Fruit fly (Drosophila melanogaster): ENCODE measurements around the gene CG4565.

The CG4565 gene

DNA sequence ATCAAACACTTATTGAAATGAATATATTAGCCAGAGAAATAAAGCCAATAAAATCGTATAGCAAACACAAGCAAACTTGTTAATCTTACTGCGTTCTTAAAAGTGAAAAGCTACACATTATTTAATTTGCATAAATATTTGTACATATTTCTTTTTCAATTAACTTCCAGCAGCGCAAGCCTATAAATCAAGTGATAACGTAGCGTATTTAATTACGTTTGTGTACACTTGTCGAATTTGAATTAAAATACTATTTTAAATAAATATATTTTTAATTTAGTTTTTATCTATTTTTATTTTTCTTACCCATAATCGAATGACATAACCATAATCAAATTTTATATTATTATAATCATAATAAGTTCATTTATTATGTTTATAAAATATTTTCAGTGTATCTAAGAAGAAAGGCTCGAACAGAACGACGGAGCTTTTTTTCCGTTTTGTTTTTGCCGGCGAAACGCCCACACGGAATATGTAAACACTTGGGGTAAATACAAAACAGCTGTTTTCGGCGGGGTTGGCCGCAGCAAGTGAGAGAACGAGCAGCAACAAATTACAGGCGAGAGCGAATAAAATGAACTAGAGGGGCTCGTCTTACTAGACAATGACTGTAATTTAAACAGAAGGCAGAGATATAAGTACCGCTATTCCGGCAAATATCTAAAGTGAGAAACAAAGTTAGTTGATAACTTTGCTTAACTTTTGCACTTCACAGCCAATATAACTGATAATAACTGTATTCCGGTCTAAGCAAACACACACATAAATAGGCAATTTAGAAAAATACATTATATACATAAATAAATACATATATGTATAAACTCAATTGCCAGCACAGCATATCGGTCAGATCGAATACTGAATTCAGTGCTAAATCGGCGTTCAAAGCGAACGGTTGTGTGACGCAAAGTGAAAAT, 23.3 kb downstream of the CG4565 start, which contains the start of gene Sodh2 (continued):
- TF ChIP-seq CG18619 (GFP tag; optimal IDR thresholded peaks at IDR 0.05): peak; percentile 81
- TF ChIP-seq fru (optimal IDR thresholded peaks at IDR 0.05): no peak
- peak; percentile 86 for TF ChIP-seq CG6765 (GFP tag; optimal IDR thresholded peaks at IDR 0.05)
- peak; percentile 29 for TF ChIP-seq Camta (GFP tag; optimal IDR thresholded peaks at IDR 0.05)
- no peak for TF ChIP-seq pita (GFP tag; optimal IDR thresholded peaks at IDR 0.05)
- peak; percentile 46; the same call in 1 of the 2 replicates for TF ChIP-seq CG7372 (GFP tag; IDR thresholded peaks at IDR 0.05)
- peak; percentile 32 for TF ChIP-seq CG12942 (GFP tag; optimal IDR thresholded peaks at IDR 0.05)
- TF ChIP-seq trh (GFP tag; optimal IDR thresholded peaks at IDR 0.05): no peak
- TF ChIP-seq salm (tag; optimal IDR thresholded peaks at IDR 0.05): peak; percentile 58
- TF ChIP-seq CG6654 (GFP tag; optimal IDR thresholded peaks at IDR 0.05): peak; percentile 10
- TF ChIP-seq Neu2 (GFP tag; optimal IDR thresholded peaks at IDR 0.05; ENCODE audit: borderline replicate concordance): no peak
- TF ChIP-seq CG13123 (GFP tag; optimal IDR thresholded peaks at IDR 0.05): peak; percentile 23
- TF ChIP-seq Sin3A (optimal IDR thresholded peaks at IDR 0.05): no peak
- TF ChIP-seq CG33213 (GFP tag; optimal IDR thresholded peaks at IDR 0.05): peak; percentile 53
- no peak for TF ChIP-seq dan (GFP tag; IDR thresholded peaks at IDR 0.05)
- peak; percentile 57 for TF ChIP-seq Myb (GFP tag; optimal IDR thresholded peaks at IDR 0.05)
- peak; percentile 59 for TF ChIP-seq phol (tag; optimal IDR thresholded peaks at IDR 0.05)
- TF ChIP-seq Hr39 (optimal IDR thresholded peaks at IDR 0.05): no peak
- TF ChIP-seq CG6689 (GFP tag; IDR thresholded peaks at IDR 0.05): peak; percentile 70
- TF ChIP-seq Nf-YB (GFP tag; optimal IDR thresholded peaks at IDR 0.05): peak; percentile 66
- TF ChIP-seq Asciz (GFP tag; optimal IDR thresholded peaks at IDR 0.05): peak; percentile 82
- peak; percentile 81 for TF ChIP-seq zfh1 (GFP tag; IDR thresholded peaks at IDR 0.05)
- peak; percentile 71 for TF ChIP-seq CG17385 (GFP tag; optimal IDR thresholded peaks at IDR 0.05)
- TF ChIP-seq fu2 (GFP tag; optimal IDR thresholded peaks at IDR 0.05): peak; percentile 45
- peak; percentile 89 for TF ChIP-seq CG12071 (GFP tag; optimal IDR thresholded peaks at IDR 0.05)
- TF ChIP-seq CG14667 (GFP tag; IDR thresholded peaks at IDR 0.05): peak; percentile 53
- peak; percentile 88 for TF ChIP-seq CG14441 (GFP tag; IDR thresholded peaks at IDR 0.05)
- 0 out of 2 replicates have a peak, but pooled peaks have one; percentile 9 for TF ChIP-seq cas (GFP tag; IDR thresholded peaks at IDR 0.05)
- peak; percentile 81 for TF ChIP-seq Sox100B (GFP tag; optimal IDR thresholded peaks at IDR 0.05)
- TF ChIP-seq mld (GFP tag; IDR thresholded peaks at IDR 0.05; ENCODE audit: partially characterized antibody): no peak
- TF ChIP-seq dmrt99B (tag; optimal IDR thresholded peaks at IDR 0.05): peak; percentile 79
- peak; percentile 42 for TF ChIP-seq Max (GFP tag; optimal IDR thresholded peaks at IDR 0.05)
- TF ChIP-seq esg (GFP tag; conservative IDR thresholded peaks at IDR 0.05): peak; percentile 46
- TF ChIP-seq CG1529 (GFP tag; optimal IDR thresholded peaks at IDR 0.05): peak; percentile 66
- TF ChIP-seq CG1603 (tag; optimal IDR thresholded peaks at IDR 0.05): peak; percentile 81
- peak; percentile 57 for TF ChIP-seq CG11696 (GFP tag; IDR thresholded peaks at IDR 0.05)
- TF ChIP-seq nmo (GFP tag; optimal IDR thresholded peaks at IDR 0.05): peak; percentile 61
- TF ChIP-seq CG9797 (GFP tag; optimal IDR thresholded peaks at IDR 0.05): peak; percentile 22
- peak; percentile 49; the same call in 1 of the 2 replicates for TF ChIP-seq HLH3B (GFP tag; IDR thresholded peaks at IDR 0.05)
- TF ChIP-seq CG15073 (GFP tag; optimal IDR thresholded peaks at IDR 0.05): peak; percentile 47
- peak; percentile 27 for TF ChIP-seq jumu (GFP tag; optimal IDR thresholded peaks at IDR 0.05)
- no peak for TF ChIP-seq pan (optimal IDR thresholded peaks at IDR 0.05)
- TF ChIP-seq pan (GFP tag; optimal IDR thresholded peaks at IDR 0.05 in 1 of 2, IDR thresholded peaks at IDR 0.05 in 1 of 2): peak in 1 of 2 experiments; percentile 75
- peak; percentile 40 for TF ChIP-seq Chrac-16 (GFP tag; optimal IDR thresholded peaks at IDR 0.05)
- peak; percentile 64; the same call in 1 of the 2 replicates for TF ChIP-seq Taf1 (GFP tag; IDR thresholded peaks at IDR 0.05)
- peak; percentile 84 for TF ChIP-seq ci (GFP tag; IDR thresholded peaks at IDR 0.05)
- TF ChIP-seq CHES-1-like (GFP tag; optimal IDR thresholded peaks at IDR 0.05): peak; percentile 71
- no peak for TF ChIP-seq Hmx (GFP tag; optimal IDR thresholded peaks at IDR 0.05)
- TF ChIP-seq MTF-1 (GFP tag; optimal IDR thresholded peaks at IDR 0.05; ENCODE audit: borderline replicate concordance): peak; percentile 88
- peak; percentile 90 for TF ChIP-seq ATbp (GFP tag; optimal IDR thresholded peaks at IDR 0.05)

Data from whole organism, embryonic.